Worm (Caenorhabditis elegans) whole organism, young adult: ENCODE data around the gene T10D4.7.
"Not testable (repeated sequence)": the region's sequence is repeated elsewhere in the genome, so short reads cannot be mapped to it uniquely, and the experiment has no call there.

ENCODE experiments used
- Y67H2A.10 ChIP-seq: fragments of 200-800 bp; sonication (Bioruptor generic); conservative IDR thresholded peaks from 2 replicates; pipeline ENCODE4 v1.3.6; 2022; ENCODE audit warnings: missing genetic modification reagents, missing genetic modification characterization, missing compliant biosample characterization
- atf-7 ChIP-seq: sonication (generic microtip); optimal IDR thresholded peaks from 2 replicates; lab custom pipeline; 2017; ENCODE audit warnings: mild to moderate bottlenecking, missing genetic modification characterization, missing compliant biosample characterization
- attf-5 ChIP-seq: fragments of 200-800 bp; sonication (Bioruptor generic); optimal IDR thresholded peaks from 2 replicates; lab custom pipeline; 2018; ENCODE audit warnings: mild to moderate bottlenecking, missing genetic modification characterization, missing compliant biosample characterization
- ceh-27 ChIP-seq: fragments of 200-800 bp; sonication (Bioruptor generic); optimal IDR thresholded peaks from 2 replicates; lab custom pipeline; 2018; ENCODE audit warnings: mild to moderate bottlenecking, missing genetic modification characterization, moderate library complexity, missing compliant biosample characterization
- ceh-58 ChIP-seq: fragments of 200-800 bp; sonication (Bioruptor generic); IDR thresholded peaks from 2 replicates; pipeline ENCODE4 v1.3.6; 2022; ENCODE audit warnings: missing genetic modification characterization, missing compliant biosample characterization
- ceh-91 ChIP-seq: fragments of 200-800 bp; sonication (Bioruptor generic); IDR thresholded peaks from 2 replicates; pipeline ENCODE4 v1.3.6; 2022; ENCODE audit warnings: missing genetic modification reagents, missing genetic modification characterization, missing compliant biosample characterization
- him-1 ChIP-seq: sonication (generic microtip); optimal IDR thresholded peaks from 2 replicates; lab custom pipeline; 2016; ENCODE audit warnings: missing genotype, missing genetic modification reagents, missing genetic modification characterization, missing compliant biosample characterization
- repo-1 ChIP-seq: sonication (generic microtip); optimal IDR thresholded peaks from 2 replicates; lab custom pipeline; 2017; ENCODE audit warnings: mild to moderate bottlenecking, missing genetic modification characterization, missing compliant biosample characterization

DNA sequence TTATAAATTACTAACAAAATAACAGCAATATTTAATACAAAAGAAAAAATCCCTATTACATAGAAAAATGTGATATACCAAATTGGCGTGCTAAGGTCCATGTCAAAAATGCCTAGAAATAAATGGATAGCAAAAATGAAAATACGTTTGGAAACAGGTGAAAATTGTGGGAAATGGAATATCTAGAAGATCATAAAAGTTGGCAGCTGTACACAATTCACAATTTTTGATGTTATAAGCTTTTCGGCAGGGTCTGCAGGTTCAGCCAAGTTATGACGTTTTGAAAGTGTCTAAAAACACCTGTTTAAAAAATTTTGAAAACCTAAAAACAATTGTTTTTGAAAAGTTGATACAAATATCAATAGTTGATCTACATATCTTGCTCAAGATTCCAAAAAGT is 25.3 kb downstream of the T10D4.7 start, which contains the start of gene sri-42:
- TF ChIP-seq repo-1 (tag; lab: Kevin White, UChicago); Y67H2A.10 (GFP tag; lab: Robert Waterston, UW); ceh-58 (GFP tag; lab: Robert Waterston, UW); attf-5 (GFP tag; lab: Kevin White, UChicago); atf-7; ceh-27 (GFP tag; lab: Kevin White, UChicago); him-1 (tag; lab: Kevin White, UChicago); ceh-91 (GFP tag; lab: Robert Waterston, UW): not testable (repeated sequence)
